Fruit fly (Drosophila melanogaster) Kc167 (cell line): ENCODE data around the gene Sulf1.

Experiments
- Myc ChIP-seq: fragments of >200 bp; optimal IDR thresholded peaks from 2 replicates; lab custom pipeline; 2017; ENCODE audit warnings: missing external identifiers
- Sin3A ChIP-seq: fragments of >200 bp; optimal IDR thresholded peaks from 2 replicates; lab custom pipeline; 2018; ENCODE audit warnings: missing external identifiers
- h ChIP-seq: fragments of >200 bp; optimal IDR thresholded peaks from 3 replicates; lab custom pipeline; 2018; ENCODE audit warnings: missing external identifiers
- insv ChIP-seq: fragments of >200 bp; optimal IDR thresholded peaks from 3 replicates; lab custom pipeline; 2018; ENCODE audit warnings: missing external identifiers
- psq ChIP-seq: fragments of >200 bp; optimal IDR thresholded peaks from 2 replicates; lab custom pipeline; 2017; ENCODE audit warnings: missing external identifiers
- ttk ChIP-seq: sonication (Bioruptor generic); optimal IDR thresholded peaks from 2 replicates; lab custom pipeline; 2017; ENCODE audit warnings: missing external identifiers

DNA sequence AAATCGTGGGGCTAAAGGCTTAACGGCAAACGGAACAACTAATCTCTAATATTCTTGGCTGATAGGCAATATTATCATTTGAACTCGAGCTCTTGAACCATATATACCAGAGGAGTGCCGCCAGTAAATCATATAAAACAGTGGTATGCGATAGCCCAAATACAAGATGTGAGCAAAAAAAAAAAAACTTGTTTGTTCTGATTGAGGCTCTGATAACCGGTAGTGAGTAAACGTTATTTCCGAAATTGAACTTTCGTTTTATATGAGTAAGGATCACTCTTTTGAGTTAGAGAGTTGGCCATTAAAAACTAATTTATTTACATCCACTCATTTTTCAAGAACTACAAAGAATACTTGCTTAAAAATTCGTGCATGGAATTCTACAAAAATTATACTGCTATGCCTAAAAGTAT is 29.3 kb downstream of the Sulf1 start:
- TF ChIP-seq insv (lab: Kevin White, UChicago) (no peak), h (lab: Kevin White, UChicago) (no peak), psq (lab: Kevin White, UChicago) (no peak), Sin3A (no peak), Myc (lab: Kevin White, UChicago) (no peak), ttk (lab: Kevin White, UChicago) (no peak)
